Fruit fly (Drosophila melanogaster): ENCODE measurements around the gene CG13050.

CG13050 gene

DNA sequence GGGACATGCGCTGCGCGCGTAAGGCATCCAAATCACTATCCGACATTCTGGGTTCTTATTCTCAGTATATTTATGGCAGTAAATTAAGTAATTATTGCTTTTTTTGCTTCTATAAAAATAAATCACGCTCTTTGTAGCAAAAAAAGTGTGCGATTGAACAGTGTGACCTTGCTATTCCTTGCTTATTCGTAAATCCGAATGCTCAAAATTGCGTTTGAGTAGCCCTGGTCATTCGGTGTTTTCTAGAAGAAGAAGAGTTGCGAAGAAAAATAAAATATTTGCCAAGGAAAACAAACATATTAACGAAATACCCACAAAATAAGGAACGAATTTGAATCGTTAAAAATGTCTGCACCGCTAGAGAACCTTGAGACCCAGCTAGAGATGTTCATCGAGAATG lies 47.2 kb downstream of the CG13050 start, which contains the start of the genes PDCD-5 and MED10 (continued):
- TF ChIP-seq jumu (GFP tag; optimal IDR thresholded peaks at IDR 0.05), result no peak
- TF ChIP-seq BEAF-32 (GFP tag; optimal IDR thresholded peaks at IDR 0.05), result peak; percentile 53
- TF ChIP-seq CG12104 (GFP tag; optimal IDR thresholded peaks at IDR 0.05), result no peak
- TF ChIP-seq chn (GFP tag; optimal IDR thresholded peaks at IDR 0.05), result no peak
- no peak for TF ChIP-seq Hey (tag; optimal IDR thresholded peaks at IDR 0.05)
- no peak for TF ChIP-seq CG5180 (GFP tag; optimal IDR thresholded peaks at IDR 0.05)
- no peak for TF ChIP-seq Dad (GFP tag; optimal IDR thresholded peaks at IDR 0.05)
- no peak for TF ChIP-seq az2 (GFP tag; optimal IDR thresholded peaks at IDR 0.05)
- TF ChIP-seq Jarid2 (GFP tag; optimal IDR thresholded peaks at IDR 0.05), result no peak
- no peak for TF ChIP-seq ham (GFP tag; IDR thresholded peaks at IDR 0.05)
- no peak for TF ChIP-seq D (optimal IDR thresholded peaks at IDR 0.05)
- TF ChIP-seq D (GFP tag; optimal IDR thresholded peaks at IDR 0.05), result no peak
- no peak for TF ChIP-seq CG10565 (GFP tag; optimal IDR thresholded peaks at IDR 0.05)
- TF ChIP-seq CG9876 (GFP tag; optimal IDR thresholded peaks at IDR 0.05), result no peak
- TF ChIP-seq ap (GFP tag; IDR thresholded peaks at IDR 0.05), result no peak
- TF ChIP-seq cato (GFP tag; optimal IDR thresholded peaks at IDR 0.05; ENCODE audit: borderline replicate concordance), result no peak
- no peak for TF ChIP-seq usp (GFP tag; optimal IDR thresholded peaks at IDR 0.05)
- TF ChIP-seq HHEX (GFP tag; optimal IDR thresholded peaks at IDR 0.05), result no peak
- TF ChIP-seq knrl (GFP tag; IDR thresholded peaks at IDR 0.05; ENCODE audit: partially characterized antibody), result peak; percentile 30; the same call in 1 of the 3 replicates
- TF ChIP-seq cwo (GFP tag; optimal IDR thresholded peaks at IDR 0.05), result no peak
- no peak for TF ChIP-seq Nf-YA (GFP tag; IDR thresholded peaks at IDR 0.05)
- TF ChIP-seq Ets97D (GFP tag; optimal IDR thresholded peaks at IDR 0.05), result peak; percentile 82
- no peak for TF ChIP-seq ro (GFP tag; IDR thresholded peaks at IDR 0.05)
- no peak for TF ChIP-seq Hmr (GFP tag; optimal IDR thresholded peaks at IDR 0.05)
- no peak for TF ChIP-seq CG11696 (GFP tag; IDR thresholded peaks at IDR 0.05)
- TF ChIP-seq CG3995 (GFP tag; optimal IDR thresholded peaks at IDR 0.05), result peak; percentile 69
- no peak for TF ChIP-seq Trl (optimal IDR thresholded peaks at IDR 0.05)
- TF ChIP-seq Trl (GFP tag; optimal IDR thresholded peaks at IDR 0.05), result no peak
- no peak for TF ChIP-seq Bdp1 (GFP tag; optimal IDR thresholded peaks at IDR 0.05)
- no peak for TF ChIP-seq trh (GFP tag; optimal IDR thresholded peaks at IDR 0.05)
- TF ChIP-seq CG11085 (GFP tag; IDR thresholded peaks at IDR 0.05), result no peak
- TF ChIP-seq sug (tag; optimal IDR thresholded peaks at IDR 0.05), result peak; percentile 27
- TF ChIP-seq Deaf1 (tag; optimal IDR thresholded peaks at IDR 0.05), result peak; percentile 58
- TF ChIP-seq br (optimal IDR thresholded peaks at IDR 0.05), result no peak
- TF ChIP-seq HmgZ (tag; optimal IDR thresholded peaks at IDR 0.05), result peak; percentile 77
- TF ChIP-seq amos (GFP tag; IDR thresholded peaks at IDR 0.05; ENCODE audit: partially characterized antibody), result peak; percentile 43
- no peak for TF ChIP-seq hth (optimal IDR thresholded peaks at IDR 0.05)
- no peak for TF ChIP-seq CG1792 (GFP tag; optimal IDR thresholded peaks at IDR 0.05)
- TF ChIP-seq ken (GFP tag; IDR thresholded peaks at IDR 0.05), result no peak
- peak; percentile 96 for TF ChIP-seq gfzf (GFP tag; optimal IDR thresholded peaks at IDR 0.05)
- TF ChIP-seq lmd (GFP tag; IDR thresholded peaks at IDR 0.05), result no peak
- TF ChIP-seq Kr (GFP tag; optimal IDR thresholded peaks at IDR 0.05), result no peak
- TF ChIP-seq CG16779 (GFP tag; IDR thresholded peaks at IDR 0.05), result no peak

DNA sequence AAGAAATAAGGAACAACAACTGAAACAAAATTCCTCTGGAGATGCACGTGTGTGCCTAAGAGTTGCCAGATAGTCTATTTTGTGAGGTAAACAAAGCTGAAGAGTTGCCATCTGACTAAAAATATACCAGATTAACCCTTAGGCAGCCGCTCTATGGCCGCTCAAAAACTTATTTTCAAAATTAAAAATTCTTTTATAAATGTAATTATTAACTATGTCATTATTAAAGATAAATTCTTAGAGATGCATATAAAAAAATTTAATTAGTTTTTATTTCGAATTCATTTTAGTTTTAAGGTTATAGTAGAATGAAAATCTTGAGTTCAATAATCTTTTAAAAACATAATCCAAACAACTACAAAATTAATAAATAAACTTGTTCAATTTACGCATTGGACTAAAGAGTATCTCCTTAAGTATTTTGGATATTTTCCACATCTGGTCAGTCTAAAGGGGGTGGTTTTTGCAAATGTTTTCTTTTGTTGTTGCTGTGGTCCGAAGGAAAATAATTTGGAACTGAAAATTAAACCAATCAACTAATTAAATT lies 50.3 kb downstream of the CG13050 start, which contains the start of gene Tmx3:
Gene Tmx3 (plus strand): TSS at position 442 of the 547 bp plus-strand sequence.
- TF ChIP-seq Nf-YB (GFP tag; optimal IDR thresholded peaks at IDR 0.05), result no peak
- peak; percentile 90 for TF ChIP-seq CG1602 (GFP tag; optimal IDR thresholded peaks at IDR 0.05)
- TF ChIP-seq ato (GFP tag; IDR thresholded peaks at IDR 0.05; ENCODE audit: partially characterized antibody), result no peak
- peak; percentile 87 for TF ChIP-seq CG4424 (GFP tag; optimal IDR thresholded peaks at IDR 0.05)
- peak; percentile 75 for TF ChIP-seq CG33557 (GFP tag; optimal IDR thresholded peaks at IDR 0.05)
- peak; percentile 56 for TF ChIP-seq CG13624 (GFP tag; optimal IDR thresholded peaks at IDR 0.05)
- TF ChIP-seq CG32772 (GFP tag; IDR thresholded peaks at IDR 0.05), result peak; percentile 95
- TF ChIP-seq al (GFP tag; IDR thresholded peaks at IDR 0.05), result peak; percentile 90
- peak; percentile 28 for TF ChIP-seq CG6254 (GFP tag; optimal IDR thresholded peaks at IDR 0.05)
- TF ChIP-seq nerfin-2 (GFP tag; IDR thresholded peaks at IDR 0.05; ENCODE audit: partially characterized antibody), result no peak
- TF ChIP-seq CG9932 (GFP tag; IDR thresholded peaks at IDR 0.05), result peak; percentile 96
- peak; percentile 85 for TF ChIP-seq CG11093 (GFP tag; IDR thresholded peaks at IDR 0.05)
- peak; percentile 87 for TF ChIP-seq CG12155 (GFP tag; optimal IDR thresholded peaks at IDR 0.05)

Data from whole organism, embryonic.